Worm (Caenorhabditis elegans) whole organism, late embryonic: ENCODE data around the gene ddx-35.

Source experiments
- Y22D7AL.16 ChIP-seq: sonication (generic microtip); optimal IDR thresholded peaks from 2 replicates; lab custom pipeline; 2016; ENCODE audit warnings: missing genetic modification characterization, missing compliant biosample characterization
- ceh-19 ChIP-seq: fragments of 200-800 bp; sonication (Bioruptor generic); optimal IDR thresholded peaks from 2 replicates; lab custom pipeline; 2018; ENCODE audit warnings: mild to moderate bottlenecking, missing genetic modification characterization, missing compliant biosample characterization
- elt-2 ChIP-seq: sonication (generic microtip); optimal IDR thresholded peaks from 2 replicates; lab custom pipeline; 2016; ENCODE audit warnings: missing genetic modification reagents, missing genetic modification characterization, missing compliant biosample characterization
- elt-4 ChIP-seq: sonication (generic microtip); optimal IDR thresholded peaks from 2 replicates; lab custom pipeline; 2016; ENCODE audit warnings: missing genetic modification characterization, missing compliant biosample characterization
- gmeb-2 ChIP-seq: sonication (generic microtip); optimal IDR thresholded peaks from 2 replicates; lab custom pipeline; 2016; ENCODE audit warnings: missing genetic modification characterization, inconsistent platforms, missing compliant biosample characterization
- hlh-15 ChIP-seq: sonication (generic microtip); optimal IDR thresholded peaks from 2 replicates; lab custom pipeline; 2016; ENCODE audit warnings: missing genetic modification characterization, missing compliant biosample characterization
- lin-11 ChIP-seq: fragments of 200-800 bp; sonication (Bioruptor generic); optimal IDR thresholded peaks from 2 replicates; lab custom pipeline; 2018; ENCODE audit warnings: mild to moderate bottlenecking, missing genetic modification characterization, missing compliant biosample characterization
- nhr-11 ChIP-seq: fragments of 150-350 bp; optimal IDR thresholded peaks from 2 replicates; lab custom pipeline; 2014; ENCODE audit warnings: missing biosample characterization, missing genetic modification characterization
- nhr-232 ChIP-seq: sonication (generic microtip); optimal IDR thresholded peaks from 2 replicates; lab custom pipeline; 2016; ENCODE audit warnings: missing genetic modification characterization, missing compliant biosample characterization
- odd-2 ChIP-seq: sonication (generic microtip); optimal IDR thresholded peaks from 2 replicates; lab custom pipeline; 2017; ENCODE audit warnings: antibody characterized with exemption, mild to moderate bottlenecking, missing genetic modification characterization, missing compliant biosample characterization
- pha-4 ChIP-seq: fragments of 150-350 bp; optimal IDR thresholded peaks from 2 replicates; lab custom pipeline; 2018; ENCODE audit warnings: missing biosample characterization, missing genetic modification reagents, missing genetic modification characterization

DNA sequence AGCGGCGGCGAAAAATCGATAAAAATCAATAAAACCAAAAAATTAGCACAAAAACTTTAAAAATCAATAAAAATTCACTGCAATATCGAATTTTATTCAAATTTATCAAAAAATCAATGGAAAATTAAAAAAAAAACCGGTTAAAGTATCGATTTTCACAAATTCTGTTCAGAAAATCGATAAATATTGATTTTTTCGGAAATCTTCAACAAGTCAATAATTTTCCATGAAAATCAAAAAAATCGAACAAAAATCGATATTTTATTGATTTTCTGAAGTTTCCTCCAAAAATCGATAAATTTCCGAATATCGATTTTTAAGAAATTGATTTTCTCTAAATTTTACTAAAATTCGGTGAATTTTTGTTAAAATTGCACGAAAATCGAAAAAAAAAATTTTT is 24.3 kb upstream of the ddx-35 start:
- TF ChIP-seq lin-11 (tag; lab: Kevin White, UChicago), result no peak
- no peak for TF ChIP-seq nhr-232 (tag; lab: Kevin White, UChicago)
- no peak for TF ChIP-seq elt-2 (tag; lab: Kevin White, UChicago)
- TF ChIP-seq odd-2 (tag; lab: Kevin White, UChicago), result no peak
- TF ChIP-seq hlh-15 (tag; lab: Kevin White, UChicago), result no peak
- TF ChIP-seq pha-4 (tag; lab: Kevin White, UChicago), result no peak
- no peak for TF ChIP-seq gmeb-2 (tag; lab: Kevin White, UChicago)
- no peak for TF ChIP-seq Y22D7AL.16 (tag; lab: Kevin White, UChicago)
- TF ChIP-seq nhr-11, result no peak
- no peak for TF ChIP-seq elt-4
- no peak for TF ChIP-seq ceh-19 (GFP tag; lab: Kevin White, UChicago)
